Worm (Caenorhabditis elegans) whole organism, L4/young adult: Measurements from ENCODE around the gene rmd-1.

Experiments used
- W03F9.2 ChIP-seq: fragments of 150-350 bp; optimal IDR thresholded peaks from 2 replicates; lab custom pipeline; 2014; ENCODE audit warnings: missing biosample characterization, missing genetic modification characterization
- dao-5 ChIP-seq: sonication (generic microtip); optimal IDR thresholded peaks from 2 replicates; lab custom pipeline; 2016; ENCODE audit warnings: missing genotype, missing genetic modification characterization, moderate library complexity, missing compliant biosample characterization
- him-1 ChIP-seq: sonication (generic microtip); optimal IDR thresholded peaks from 2 replicates; lab custom pipeline; 2016; ENCODE audit warnings: missing genotype, missing genetic modification reagents, missing genetic modification characterization, missing compliant biosample characterization

ce11 chrIII:9720191-9720590 lies 38.7 kb upstream of the rmd-1 start, which contains the start of gene ncx-7:
- no peak for TF ChIP-seq him-1 (tag; lab: Kevin White, UChicago)
- TF ChIP-seq dao-5 (tag; lab: Kevin White, UChicago) = no peak
- TF ChIP-seq W03F9.2 (tag; lab: Kevin White, UChicago) = no peak
